Worm (Caenorhabditis elegans): ENCODE results near the gene svh-2.

ce11 chrX:6530591-6530990, 22.5 kb upstream of the svh-2 start:
- TF ChIP-seq elt-1 (tag; optimal IDR thresholded peaks at IDR 0.05) (no peak), nhr-10 (tag; optimal IDR thresholded peaks at IDR 0.05) (no peak), dmd-4 (tag; optimal IDR thresholded peaks at IDR 0.05) (no peak), aly-2 (tag; optimal IDR thresholded peaks at IDR 0.05) (no peak), ceh-16 (tag; optimal IDR thresholded peaks at IDR 0.05) (no peak), nhr-237 (tag; optimal IDR thresholded peaks at IDR 0.05) (no peak), skn-1 (tag; optimal IDR thresholded peaks at IDR 0.05) (no peak)

All from whole organism, L2 larva.